Worm (Caenorhabditis elegans) whole organism, L2 larva: ENCODE measurements around the gene ZC204.6.

Experiments
- R02D3.7 ChIP-seq: fragments of 150-350 bp; optimal IDR thresholded peaks from 2 replicates; lab custom pipeline; 2014; ENCODE audit warnings: missing biosample characterization, missing genetic modification characterization
- ZK546.5 ChIP-seq: sonication (generic microtip); optimal IDR thresholded peaks from 2 replicates; lab custom pipeline; 2017; ENCODE audit warnings: missing biosample characterization, missing genetic modification characterization
- dmd-4 ChIP-seq: sonication (generic microtip); optimal IDR thresholded peaks from 2 replicates; lab custom pipeline; 2017; ENCODE audit warnings: missing biosample characterization, missing genetic modification characterization
- elt-3 ChIP-seq: sonication (generic microtip); optimal IDR thresholded peaks from 2 replicates; lab custom pipeline; 2017; ENCODE audit warnings: missing biosample characterization, missing genetic modification characterization
- gmeb-1 ChIP-seq: fragments of 150-350 bp; optimal IDR thresholded peaks from 2 replicates; lab custom pipeline; 2014; ENCODE audit warnings: missing biosample characterization, missing genetic modification characterization
- ztf-11 ChIP-seq: sonication (generic microtip); optimal IDR thresholded peaks from 2 replicates; lab custom pipeline; 2017; ENCODE audit warnings: missing biosample characterization, missing genetic modification characterization

DNA sequence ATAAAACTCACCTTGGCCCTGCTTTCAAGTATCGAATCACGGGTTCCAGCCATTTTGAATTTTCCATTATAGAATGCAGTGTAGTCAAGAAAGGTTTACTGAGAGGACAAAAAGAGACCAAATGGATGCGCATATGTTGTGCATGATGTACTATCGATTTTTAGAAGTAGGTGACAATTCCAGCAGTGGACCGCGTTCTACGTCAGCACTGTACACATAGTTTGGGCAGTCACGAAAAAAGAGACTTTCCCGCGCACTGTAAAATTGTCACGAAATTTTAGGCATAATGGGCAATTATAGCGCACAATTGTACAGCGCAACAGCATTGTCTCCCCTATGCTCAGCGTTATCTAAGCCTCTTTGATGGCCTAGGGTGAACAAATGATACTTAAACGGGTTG lies 46.4 kb upstream of the ZC204.6 start, which contains the start of gene fbxc-22:
- TF ChIP-seq ZK546.5 (tag; lab: Kevin White, UChicago): no peak
- TF ChIP-seq ztf-11 (tag; lab: Kevin White, UChicago): no peak
- TF ChIP-seq R02D3.7 (tag; lab: Kevin White, UChicago): no peak
- TF ChIP-seq elt-3 (tag; lab: Kevin White, UChicago): no peak
- no peak for TF ChIP-seq gmeb-1 (tag; lab: Kevin White, UChicago)
- TF ChIP-seq dmd-4 (tag; lab: Kevin White, UChicago): no peak
